Worm (Caenorhabditis elegans) whole organism, L1 larva: ENCODE measurements around the gene sna-3.

Experiments used
- ceh-8 ChIP-seq: fragments of 200-800 bp; sonication (Bioruptor generic); optimal IDR thresholded peaks from 2 replicates; lab custom pipeline; 2018; ENCODE audit warnings: mild to moderate bottlenecking, missing genetic modification characterization, moderate library complexity, missing compliant biosample characterization
- dsc-1 ChIP-seq: sonication (generic microtip); optimal IDR thresholded peaks from 2 replicates; lab custom pipeline; 2016; ENCODE audit warnings: mild to moderate bottlenecking, missing genetic modification characterization, missing compliant biosample characterization
- efl-1 ChIP-seq, 4 experiments: fragments of 150-350 bp; optimal IDR thresholded peaks in 3 of 4; peaks in 1 of 4; 1 replicate in 1 of 4; 2 replicates in 3 of 4; lab custom pipeline; 2014; ENCODE audit warnings: missing biosample characterization in 2 of 4, missing genetic modification characterization in 2 of 4, missing genetic modification reagents in 2 of 4
- fkh-4 ChIP-seq: sonication (generic microtip); optimal IDR thresholded peaks from 2 replicates; lab custom pipeline; 2016; ENCODE audit warnings: missing compliant biosample characterization, missing genetic modification characterization, borderline replicate concordance
- lin-14 ChIP-seq: fragments of 200-800 bp; sonication (Bioruptor generic); optimal IDR thresholded peaks from 2 replicates; lab custom pipeline; 2018; ENCODE audit warnings: mild to moderate bottlenecking, missing genetic modification characterization, moderate library complexity, missing compliant biosample characterization
- lir-3 ChIP-seq: sonication (generic microtip); optimal IDR thresholded peaks from 2 replicates; lab custom pipeline; 2016; ENCODE audit warnings: mild to moderate bottlenecking, missing genetic modification characterization, moderate library complexity, missing compliant biosample characterization; ENCODE audit not compliant: poor library complexity
- lsy-2 ChIP-seq, 2 experiments: fragments of 150-350 bp; optimal IDR thresholded peaks; 2 replicates each; lab custom pipeline; 2014; ENCODE audit warnings: missing biosample characterization in 2 of 2, missing genetic modification characterization in 2 of 2
- mab-9 ChIP-seq: fragments of 200-800 bp; sonication (Bioruptor generic); IDR thresholded peaks from 2 replicates; pipeline ENCODE4 v1.3.6; 2022; ENCODE audit warnings: missing genetic modification reagents, missing genetic modification characterization, missing compliant biosample characterization
- mep-1 ChIP-seq: fragments of 150-350 bp; optimal IDR thresholded peaks from 2 replicates; lab custom pipeline; 2014; ENCODE audit warnings: missing biosample characterization, missing genetic modification characterization
- nhr-71 ChIP-seq: sonication (generic microtip); optimal IDR thresholded peaks from 2 replicates; lab custom pipeline; 2016; ENCODE audit warnings: mild to moderate bottlenecking, missing genetic modification characterization, moderate library complexity, missing compliant biosample characterization
- pag-3 ChIP-seq: sonication (generic microtip); optimal IDR thresholded peaks from 2 replicates; lab custom pipeline; 2017; ENCODE audit warnings: missing genetic modification characterization, mild to moderate bottlenecking, missing compliant biosample characterization, antibody characterized with exemption, borderline replicate concordance; ENCODE audit not compliant: insufficient read depth
- unc-30 ChIP-seq: sonication (generic microtip); optimal IDR thresholded peaks from 2 replicates; lab custom pipeline; 2017; ENCODE audit warnings: missing biosample characterization, missing genetic modification characterization
- unc-98 ChIP-seq: fragments of 200-800 bp; sonication (Bioruptor generic); IDR thresholded peaks from 2 replicates; pipeline ENCODE4 v1.3.6; 2022; ENCODE audit warnings: missing genetic modification characterization, missing compliant biosample characterization

Gene sna-3

DNA sequence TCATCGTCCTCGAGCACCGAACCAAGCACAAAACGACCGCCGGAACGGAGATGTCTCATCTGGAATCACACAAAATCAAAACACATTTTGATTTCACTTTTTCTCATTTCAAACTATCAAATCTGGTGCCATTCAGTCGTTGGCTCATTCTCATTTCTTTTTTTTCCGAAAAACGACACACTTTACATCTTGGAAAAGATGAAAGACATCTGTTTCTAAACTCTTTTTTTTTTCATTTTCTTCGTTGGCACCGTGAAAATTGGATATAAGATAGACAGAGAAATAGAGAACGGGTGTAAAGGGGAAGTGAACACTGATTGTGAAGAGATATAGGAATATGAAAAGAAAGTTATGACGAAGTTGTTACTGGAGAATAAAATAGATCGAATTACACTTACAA is 50.2 kb downstream of the sna-3 start:
- TF ChIP-seq fkh-4 (tag; lab: Kevin White, UChicago) (peak; percentile 66), lin-14 (GFP tag; lab: Kevin White, UChicago) (peak; percentile 65), lir-3 (tag; lab: Kevin White, UChicago) (no peak), dsc-1 (peak; percentile 93), ceh-8 (GFP tag; lab: Kevin White, UChicago) (no peak), mep-1 (tag; lab: Kevin White, UChicago) (peak; percentile 15), mab-9 (no peak), pag-3 (peak; percentile 95), lsy-2 (tag; optimal IDR thresholded peaks at IDR 0.05; lab: Kevin White, UChicago) (peak in 1 of 2 experiments; percentile 31), nhr-71 (tag; lab: Kevin White, UChicago) (peak; percentile 20)

ce11 chrIII:6154586-6154985 is 51.4 kb downstream of the sna-3 start:
- no peak for TF ChIP-seq unc-30 (tag; lab: Kevin White, UChicago)
- no peak for TF ChIP-seq unc-98 (GFP tag; lab: Robert Waterston, UW)
- TF ChIP-seq dsc-1 = no peak
- TF ChIP-seq efl-1 (optimal IDR thresholded peaks at IDR 0.05; lab: Kevin White, UChicago) = no peak
- peak in 1 of 2 experiments; percentile 4 for TF ChIP-seq efl-1 (GFP tag; optimal IDR thresholded peaks at IDR 0.05 in 1 of 2; lab: Kevin White, UChicago)
